Worm (Caenorhabditis elegans) whole organism, mixed stage, embryonic: ENCODE measurements around the gene srw-109.

Source experiments
- M03D4.4 ChIP-seq: sonication (generic microtip); optimal IDR thresholded peaks from 2 replicates; lab custom pipeline; 2017; ENCODE audit warnings: mild to moderate bottlenecking, missing genetic modification characterization, missing compliant biosample characterization
- bed-3 ChIP-seq: fragments of 200-800 bp; sonication (Bioruptor generic); optimal IDR thresholded peaks from 3 replicates; lab custom pipeline; 2018; ENCODE audit warnings: mild to moderate bottlenecking, missing genetic modification characterization, moderate library complexity, missing compliant biosample characterization
- ceh-39 ChIP-seq: fragments of 150-350 bp; optimal IDR thresholded peaks from 2 replicates; lab custom pipeline; 2014; ENCODE audit warnings: missing biosample characterization, missing genetic modification characterization
- ceh-83 ChIP-seq: fragments of 200-800 bp; sonication (Bioruptor generic); optimal IDR thresholded peaks from 2 replicates; lab custom pipeline; 2018; ENCODE audit warnings: mild to moderate bottlenecking, missing genetic modification characterization, missing compliant biosample characterization
- ces-1 ChIP-seq: fragments of 150-350 bp; optimal IDR thresholded peaks from 2 replicates; lab custom pipeline; 2014; ENCODE audit warnings: missing biosample characterization, missing genetic modification reagents, missing genetic modification characterization
- cnd-1 ChIP-seq: fragments of 200-800 bp; sonication (Bioruptor generic); optimal IDR thresholded peaks from 2 replicates; lab custom pipeline; 2018; ENCODE audit warnings: mild to moderate bottlenecking, missing genetic modification characterization, missing compliant biosample characterization
- drap-1 ChIP-seq: fragments of 200-800 bp; sonication (Bioruptor generic); optimal IDR thresholded peaks from 3 replicates; lab custom pipeline; 2018; ENCODE audit warnings: mild to moderate bottlenecking, missing genetic modification characterization, missing compliant biosample characterization
- elt-1 ChIP-seq: sonication (generic microtip); optimal IDR thresholded peaks from 2 replicates; lab custom pipeline; 2017; ENCODE audit warnings: missing genetic modification characterization, mild to moderate bottlenecking, missing compliant biosample characterization, antibody characterized with exemption, moderate library complexity, borderline replicate concordance; ENCODE audit not compliant: insufficient read depth
- elt-3 ChIP-seq: fragments of 150-350 bp; optimal IDR thresholded peaks from 2 replicates; lab custom pipeline; 2014; ENCODE audit warnings: missing biosample characterization, missing genetic modification characterization
- flh-1 ChIP-seq: fragments of 200-800 bp; sonication (Bioruptor generic); optimal IDR thresholded peaks from 2 replicates; lab custom pipeline; 2018; ENCODE audit warnings: mild to moderate bottlenecking, missing genetic modification characterization, moderate library complexity, missing compliant biosample characterization
- ham-2 ChIP-seq: fragments of 200-800 bp; sonication (Bioruptor generic); optimal IDR thresholded peaks from 2 replicates; lab custom pipeline; 2018; ENCODE audit warnings: mild to moderate bottlenecking, missing genetic modification characterization, missing compliant biosample characterization
- hlh-1 ChIP-seq: fragments of 150-350 bp; optimal IDR thresholded peaks from 2 replicates; lab custom pipeline; 2014; ENCODE audit warnings: missing biosample characterization, missing genetic modification reagents, missing genetic modification characterization
- lin-13 ChIP-seq: fragments of 150-350 bp; optimal IDR thresholded peaks from 2 replicates; lab custom pipeline; 2014; ENCODE audit warnings: missing biosample characterization, missing genetic modification characterization
- lin-32 ChIP-seq: fragments of 200-800 bp; sonication (Bioruptor generic); optimal IDR thresholded peaks from 2 replicates; lab custom pipeline; 2018; ENCODE audit warnings: mild to moderate bottlenecking, missing genetic modification characterization, missing compliant biosample characterization
- lsy-2 ChIP-seq: fragments of 150-350 bp; optimal IDR thresholded peaks from 2 replicates; lab custom pipeline; 2014; ENCODE audit warnings: missing biosample characterization, missing genetic modification characterization
- mab-5 ChIP-seq: fragments of 150-350 bp; optimal IDR thresholded peaks from 2 replicates; lab custom pipeline; 2014; ENCODE audit warnings: missing biosample characterization, missing genetic modification characterization
- mep-1 ChIP-seq: fragments of 150-350 bp; optimal IDR thresholded peaks from 2 replicates; lab custom pipeline; 2017; ENCODE audit warnings: missing biosample characterization, missing genetic modification reagents, missing genetic modification characterization, inconsistent platforms
- mls-2 ChIP-seq: sonication (generic microtip); optimal IDR thresholded peaks from 2 replicates; lab custom pipeline; 2016; ENCODE audit warnings: mild to moderate bottlenecking, missing genetic modification characterization, moderate library complexity, missing compliant biosample characterization
- nhr-12 ChIP-seq: fragments of 150-350 bp; optimal IDR thresholded peaks from 2 replicates; lab custom pipeline; 2014; ENCODE audit warnings: missing biosample characterization, missing genetic modification characterization
- nhr-2 ChIP-seq: fragments of 150-350 bp; optimal IDR thresholded peaks from 2 replicates; lab custom pipeline; 2014; ENCODE audit warnings: missing biosample characterization, missing genetic modification characterization
- nhr-237 ChIP-seq: fragments of 150-350 bp; optimal IDR thresholded peaks from 2 replicates; lab custom pipeline; 2014; ENCODE audit warnings: missing biosample characterization, missing genetic modification characterization
- nhr-28 ChIP-seq: fragments of 150-350 bp; optimal IDR thresholded peaks from 2 replicates; lab custom pipeline; 2014; ENCODE audit warnings: missing biosample characterization, missing genetic modification characterization
- nhr-76 ChIP-seq: sonication (generic microtip); optimal IDR thresholded peaks from 2 replicates; lab custom pipeline; 2017; ENCODE audit warnings: missing biosample characterization, missing genetic modification characterization
- pha-4 ChIP-seq: fragments of 150-350 bp; optimal IDR thresholded peaks from 2 replicates; lab custom pipeline; 2018; ENCODE audit warnings: missing biosample characterization, missing genetic modification reagents, missing genetic modification characterization
- sem-2 ChIP-seq: fragments of 200-800 bp; sonication (Bioruptor generic); optimal IDR thresholded peaks from 2 replicates; lab custom pipeline; 2018; ENCODE audit warnings: mild to moderate bottlenecking, missing genetic modification characterization, missing compliant biosample characterization
- snpc-4 ChIP-seq: fragments of 150-350 bp; optimal IDR thresholded peaks from 2 replicates; lab custom pipeline; 2014; ENCODE audit warnings: missing biosample characterization, missing genetic modification characterization
- sptf-1 ChIP-seq: sonication (generic microtip); optimal IDR thresholded peaks from 2 replicates; lab custom pipeline; 2017; ENCODE audit warnings: mild to moderate bottlenecking, missing genetic modification characterization, moderate library complexity, missing compliant biosample characterization
- tbx-8 ChIP-seq: fragments of 200-800 bp; sonication (Bioruptor generic); optimal IDR thresholded peaks from 2 replicates; lab custom pipeline; 2018; ENCODE audit warnings: mild to moderate bottlenecking, missing genetic modification characterization, moderate library complexity, missing compliant biosample characterization
- unc-120 ChIP-seq: sonication (generic microtip); optimal IDR thresholded peaks from 2 replicates; lab custom pipeline; 2017; ENCODE audit warnings: missing genetic modification characterization, missing compliant biosample characterization; ENCODE audit not compliant: poor library complexity, severe bottlenecking
- unc-39 ChIP-seq: fragments of 150-350 bp; optimal IDR thresholded peaks from 2 replicates; lab custom pipeline; 2014; ENCODE audit warnings: missing biosample characterization, missing genetic modification characterization
- unc-62 ChIP-seq: fragments of 150-350 bp; optimal IDR thresholded peaks from 2 replicates; lab custom pipeline; 2014; ENCODE audit warnings: missing biosample characterization, missing genetic modification reagents, missing genetic modification characterization
- zip-8 ChIP-seq: fragments of 150-350 bp; optimal IDR thresholded peaks from 2 replicates; lab custom pipeline; 2014; ENCODE audit warnings: missing biosample characterization, missing genetic modification characterization
- ztf-11 ChIP-seq: fragments of 150-350 bp; optimal IDR thresholded peaks from 2 replicates; lab custom pipeline; 2014; ENCODE audit warnings: missing biosample characterization, missing genetic modification characterization

Gene srw-109

ce11 chrV:578977-579376, 29.8 kb downstream of the srw-109 start, which contains the start of gene K06H6.4:
Gene K06H6.4 (plus strand): TSS chrV:579277.
- TF ChIP-seq mab-5 = no peak
- no peak for TF ChIP-seq unc-39 (tag; lab: Kevin White, UChicago)
- TF ChIP-seq hlh-1 (tag; lab: Kevin White, UChicago) = no peak
- no peak for TF ChIP-seq lin-13 (tag; lab: Kevin White, UChicago)
- TF ChIP-seq mep-1 (tag; lab: Kevin White, UChicago) = no peak
- TF ChIP-seq ces-1 (GFP tag; lab: Kevin White, UChicago) = no peak
- no peak for TF ChIP-seq ceh-83 (GFP tag; lab: Kevin White, UChicago)
- no peak for TF ChIP-seq snpc-4 (tag; lab: Kevin White, UChicago)
- TF ChIP-seq nhr-12 (tag; lab: Kevin White, UChicago) = no peak
- TF ChIP-seq bed-3 (GFP tag; lab: Kevin White, UChicago) = no peak

DNA sequence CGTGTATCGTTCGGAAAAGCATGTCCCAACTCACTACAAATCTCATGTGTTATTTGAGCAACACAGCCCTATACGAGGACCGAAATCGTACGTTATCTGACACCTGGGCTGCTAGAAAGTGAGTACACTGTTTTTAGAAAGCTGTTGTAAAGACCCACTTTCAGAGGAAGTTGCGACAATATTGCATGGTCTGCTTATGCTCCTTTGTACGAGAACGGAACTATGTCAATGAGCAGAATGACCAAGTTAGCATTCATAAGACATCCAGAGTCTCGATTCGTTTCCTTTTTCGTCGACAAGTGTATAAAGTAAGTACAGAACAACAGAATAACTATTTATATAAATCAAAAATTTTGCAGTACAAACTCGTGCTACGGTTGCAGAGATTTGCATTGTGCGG, 31.8 kb downstream of the srw-109 start:
- TF ChIP-seq snpc-4 (tag; lab: Kevin White, UChicago) = no peak
- no peak for TF ChIP-seq elt-1
- no peak for TF ChIP-seq tbx-8 (GFP tag; lab: Kevin White, UChicago)
- no peak for TF ChIP-seq mep-1 (tag; lab: Kevin White, UChicago)
- no peak for TF ChIP-seq nhr-2
- no peak for TF ChIP-seq mls-2 (tag; lab: Kevin White, UChicago)
- no peak for TF ChIP-seq mab-5
- no peak for TF ChIP-seq sptf-1
- TF ChIP-seq zip-8 (tag; lab: Kevin White, UChicago) = no peak
- TF ChIP-seq hlh-1 (tag; lab: Kevin White, UChicago) = no peak
- no peak for TF ChIP-seq nhr-76 (tag; lab: Kevin White, UChicago)
- TF ChIP-seq lsy-2 (tag; lab: Kevin White, UChicago) = no peak
- no peak for TF ChIP-seq nhr-237 (tag; lab: Kevin White, UChicago)
- no peak for TF ChIP-seq sem-2 (GFP tag; lab: Kevin White, UChicago)
- TF ChIP-seq lin-13 (tag; lab: Kevin White, UChicago) = no peak
- no peak for TF ChIP-seq drap-1 (GFP tag; lab: Kevin White, UChicago)
- TF ChIP-seq, all 35 proteins: peak for 0

ce11 chrV:576070-576469, 32.7 kb downstream of the srw-109 start, which contains the start of gene K06H6.5:
Gene K06H6.5 (plus strand): TSS chrV:576370.
- TF ChIP-seq ceh-83 (GFP tag; lab: Kevin White, UChicago) = no peak
- TF ChIP-seq hlh-1 (tag; lab: Kevin White, UChicago) = no peak
- TF ChIP-seq ham-2 = no peak
- TF ChIP-seq, all 35 proteins: peak for 0

DNA sequence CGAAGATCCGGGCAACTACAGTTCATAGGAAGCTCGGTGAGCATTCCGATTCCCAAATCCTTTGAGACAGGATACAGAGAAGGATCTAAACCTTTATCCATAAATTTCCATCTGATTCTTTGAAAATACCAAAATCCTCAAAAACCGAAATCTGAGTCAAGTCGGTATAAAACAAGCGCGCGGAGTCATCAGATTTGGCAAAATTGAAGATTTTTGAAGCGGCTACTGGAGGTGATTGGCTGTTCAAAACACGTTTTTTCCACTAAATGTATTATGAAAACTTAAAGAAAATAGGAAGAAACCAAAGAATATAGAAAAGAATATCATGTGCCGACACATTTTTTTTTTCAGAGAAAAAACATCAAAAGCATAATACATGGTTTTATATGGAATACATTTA, 34.1 kb downstream of the srw-109 start, which contains the start of gene C14C6.13:
TSS of gene C14C6.13 (minus strand) at position 101 of the 400 bp plus-strand sequence.
- no peak for TF ChIP-seq snpc-4 (tag; lab: Kevin White, UChicago)
- TF ChIP-seq cnd-1 (tag; lab: Kevin White, UChicago) = no peak
- TF ChIP-seq nhr-76 (tag; lab: Kevin White, UChicago) = no peak
- no peak for TF ChIP-seq elt-1
- TF ChIP-seq nhr-12 (tag; lab: Kevin White, UChicago) = no peak
- no peak for TF ChIP-seq pha-4 (tag; lab: Kevin White, UChicago)
- TF ChIP-seq ztf-11 = no peak
- TF ChIP-seq lin-32 (GFP tag; lab: Kevin White, UChicago) = no peak
- no peak for TF ChIP-seq ceh-39 (tag; lab: Kevin White, UChicago)
- TF ChIP-seq ceh-83 (GFP tag; lab: Kevin White, UChicago) = no peak
- no peak for TF ChIP-seq ces-1 (GFP tag; lab: Kevin White, UChicago)
- no peak for TF ChIP-seq sem-2 (GFP tag; lab: Kevin White, UChicago)
- TF ChIP-seq ham-2 = no peak
- no peak for TF ChIP-seq lsy-2 (tag; lab: Kevin White, UChicago)
- TF ChIP-seq drap-1 (GFP tag; lab: Kevin White, UChicago) = no peak
- TF ChIP-seq nhr-2 = no peak
- no peak for TF ChIP-seq sptf-1

ce11 chrV:568105-568504, 40.6 kb downstream of the srw-109 start, which contains the start of gene sri-72:
Gene sri-72 (minus strand): TSS chrV:568205.
- no peak for TF ChIP-seq elt-3
- no peak for TF ChIP-seq M03D4.4
- TF ChIP-seq flh-1 = no peak
- TF ChIP-seq unc-62 (GFP tag; lab: Kevin White, UChicago) = no peak
- TF ChIP-seq sem-2 (GFP tag; lab: Kevin White, UChicago) = no peak
- TF ChIP-seq hlh-1 (tag; lab: Kevin White, UChicago) = no peak
- no peak for TF ChIP-seq mab-5
- no peak for TF ChIP-seq zip-8 (tag; lab: Kevin White, UChicago)
- no peak for TF ChIP-seq nhr-237 (tag; lab: Kevin White, UChicago)
- no peak for TF ChIP-seq bed-3 (GFP tag; lab: Kevin White, UChicago)
- TF ChIP-seq nhr-28 (tag; lab: Kevin White, UChicago) = no peak
- no peak for TF ChIP-seq cnd-1 (tag; lab: Kevin White, UChicago)
- TF ChIP-seq snpc-4 (tag; lab: Kevin White, UChicago) = no peak
- no peak for TF ChIP-seq nhr-2
- TF ChIP-seq tbx-8 (GFP tag; lab: Kevin White, UChicago) = no peak
- no peak for TF ChIP-seq unc-120 (tag; lab: Kevin White, UChicago)
